Fruit fly (Drosophila melanogaster): ENCODE results near the gene Sbat.

The Sbat gene

DNA sequence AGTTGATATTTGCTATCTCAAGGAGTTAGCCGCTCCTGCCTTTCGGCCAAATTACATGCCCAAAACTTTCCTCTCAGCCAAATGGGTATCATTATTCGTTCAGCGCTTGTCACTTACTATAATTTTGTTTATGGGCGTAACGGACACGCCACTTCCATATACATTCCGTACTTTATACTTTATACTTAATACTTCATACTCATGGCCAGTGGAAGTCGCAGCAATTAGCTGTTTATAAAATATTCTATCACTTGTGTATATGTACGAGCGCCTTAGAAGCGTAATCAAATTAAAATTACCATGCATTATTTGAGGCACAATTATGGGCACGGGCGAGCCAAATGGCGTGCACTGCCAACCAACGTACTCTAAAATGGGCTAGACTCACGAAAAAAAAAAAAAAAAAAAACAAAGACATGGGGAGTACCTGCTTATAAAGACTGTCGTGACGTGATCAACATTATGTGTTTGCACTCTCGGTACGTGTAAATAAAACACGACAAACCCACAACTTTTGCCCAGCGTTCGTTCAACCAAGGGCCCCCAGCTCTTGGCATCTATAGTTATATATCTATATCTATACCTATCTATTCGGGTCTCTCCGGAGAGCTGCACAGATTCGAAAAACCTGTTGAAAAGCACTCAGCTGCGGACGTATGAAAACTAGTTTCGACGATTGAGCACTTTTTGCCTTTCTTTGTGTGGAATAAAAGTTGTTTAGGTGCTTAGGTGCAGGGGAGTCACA lies 16.8 kb upstream of the Sbat start (continued):
- TF ChIP-seq CG18764 (GFP tag; optimal IDR thresholded peaks at IDR 0.05) (no peak), br (optimal IDR thresholded peaks at IDR 0.05) (no peak), ase (GFP tag; IDR thresholded peaks at IDR 0.05) (no peak), CG9932 (GFP tag; IDR thresholded peaks at IDR 0.05) (no peak), E2f2 (GFP tag; IDR thresholded peaks at IDR 0.05) (no peak), CG6765 (GFP tag; optimal IDR thresholded peaks at IDR 0.05) (no peak), CG7556 (GFP tag; optimal IDR thresholded peaks at IDR 0.05) (no peak), chm (GFP tag; IDR thresholded peaks at IDR 0.05) (no peak), Dp (GFP tag; optimal IDR thresholded peaks at IDR 0.05) (no peak), cad (GFP tag; optimal IDR thresholded peaks at IDR 0.05) (no peak), trh (GFP tag; optimal IDR thresholded peaks at IDR 0.05) (no peak), Hr51 (GFP tag; optimal IDR thresholded peaks at IDR 0.05) (no peak), Lim3 (GFP tag; IDR thresholded peaks at IDR 0.05) (no peak), CoRest (tag; optimal IDR thresholded peaks at IDR 0.05) (no peak), CG3838 (GFP tag; optimal IDR thresholded peaks at IDR 0.05) (no peak), CG34422 (GFP tag; IDR thresholded peaks at IDR 0.05) (no peak), CG16813 (GFP tag; IDR thresholded peaks at IDR 0.05; ENCODE audit: partially characterized antibody) (no peak), ftz-f1 (GFP tag; optimal IDR thresholded peaks at IDR 0.05) (no peak), Side (GFP tag; optimal IDR thresholded peaks at IDR 0.05) (no peak), CG18262 (tag; optimal IDR thresholded peaks at IDR 0.05) (no peak), CG11398 (GFP tag; optimal IDR thresholded peaks at IDR 0.05) (no peak), Sox102F (GFP tag; optimal IDR thresholded peaks at IDR 0.05) (no peak), CG12299 (tag; optimal IDR thresholded peaks at IDR 0.05) (no peak), psq (GFP tag; optimal IDR thresholded peaks at IDR 0.05) (no peak), Neu2 (GFP tag; optimal IDR thresholded peaks at IDR 0.05; ENCODE audit: borderline replicate concordance) (no peak), CG3065 (GFP tag; optimal IDR thresholded peaks at IDR 0.05) (no peak), jigr1 (GFP tag; IDR thresholded peaks at IDR 0.05) (no peak), CG3995 (GFP tag; optimal IDR thresholded peaks at IDR 0.05) (no peak), CG30431 (GFP tag; optimal IDR thresholded peaks at IDR 0.05) (no peak), caup (GFP tag; optimal IDR thresholded peaks at IDR 0.05; ENCODE audit: severe bottlenecking) (peak; percentile 20), CG2202 (tag; optimal IDR thresholded peaks at IDR 0.05) (no peak), kay (GFP tag; optimal IDR thresholded peaks at IDR 0.05) (no peak), CG32772 (GFP tag; IDR thresholded peaks at IDR 0.05) (0 out of 2 replicates have a peak, but pooled peaks have one; percentile 25), D19B (GFP tag; optimal IDR thresholded peaks at IDR 0.05) (no peak), CG7928 (GFP tag; optimal IDR thresholded peaks at IDR 0.05) (no peak), CG9727 (GFP tag; optimal IDR thresholded peaks at IDR 0.05) (no peak), CG13296 (GFP tag; optimal IDR thresholded peaks at IDR 0.05) (peak; percentile 35), hkb (optimal IDR thresholded peaks at IDR 0.05) (no peak), hkb (GFP tag; IDR thresholded peaks at IDR 0.05) (peak; percentile 16; the same call in 1 of the 2 replicates), CG11696 (GFP tag; IDR thresholded peaks at IDR 0.05) (no peak), CG8281 (tag; optimal IDR thresholded peaks at IDR 0.05) (no peak), CG7839 (tag; optimal IDR thresholded peaks at IDR 0.05) (no peak), CG14965 (GFP tag; optimal IDR thresholded peaks at IDR 0.05; ENCODE audit: borderline replicate concordance) (no peak), hth (optimal IDR thresholded peaks at IDR 0.05) (no peak), CG15514 (GFP tag; optimal IDR thresholded peaks at IDR 0.05) (no peak), NK7.1 (GFP tag; optimal IDR thresholded peaks at IDR 0.05) (no peak), GATAe (GFP tag; conservative IDR thresholded peaks at IDR 0.05) (no peak), Oli (tag; optimal IDR thresholded peaks at IDR 0.05) (no peak), Hr3 (GFP tag; optimal IDR thresholded peaks at IDR 0.05) (no peak), CG17912 (GFP tag; optimal IDR thresholded peaks at IDR 0.05) (no peak), CG14014 (GFP tag; IDR thresholded peaks at IDR 0.05) (peak; percentile 28; the same call in 1 of the 2 replicates)
